Fruit fly (Drosophila melanogaster): ENCODE results near the gene CG4942.

Gene CG4942

DNA sequence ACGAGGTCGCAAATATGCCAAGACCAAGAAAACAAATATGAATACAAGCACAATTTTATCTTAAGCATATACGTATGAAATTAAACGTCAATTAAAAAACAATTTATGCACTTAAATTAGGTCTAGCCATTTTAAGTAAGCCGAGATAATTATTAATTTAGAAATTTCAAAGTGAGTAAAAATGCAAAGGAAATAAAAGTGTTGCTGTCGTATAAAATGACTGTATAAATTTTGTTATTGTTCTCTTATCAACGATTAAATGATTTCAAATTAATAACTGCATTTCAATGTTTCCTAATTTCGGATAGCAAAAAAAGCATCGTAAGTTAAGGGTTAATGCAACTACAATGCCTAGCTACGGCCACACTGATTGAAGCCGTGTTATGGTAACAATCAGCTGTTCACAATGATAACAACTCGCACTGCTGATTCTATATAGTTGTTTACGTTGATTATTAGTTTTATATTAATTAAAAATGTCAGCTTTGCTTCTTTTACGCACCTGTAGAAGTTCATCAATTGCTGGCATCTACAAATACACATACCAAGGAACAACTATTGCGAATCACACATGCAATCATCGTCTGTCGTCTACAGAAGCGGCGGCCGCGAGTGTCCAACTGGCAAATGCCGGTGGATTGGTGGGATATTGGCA lies at the start of gene CG4942, which contains the start of gene CG4911:
CG4942 (plus strand) TSS at position 375 of the 655 bp plus-strand sequence.
CG4911 (minus strand) TSS at position 1 of the 655 bp plus-strand sequence.
- TF ChIP-seq CG3032 (tag; optimal IDR thresholded peaks at IDR 0.05) (peak; percentile 70), pdm3 (GFP tag; optimal IDR thresholded peaks at IDR 0.05) (peak; percentile 74), CG10631 (GFP tag; optimal IDR thresholded peaks at IDR 0.05) (peak; percentile 62), CG8632 (GFP tag; optimal IDR thresholded peaks at IDR 0.05) (peak; percentile 39), CG6792 (GFP tag; optimal IDR thresholded peaks at IDR 0.05) (peak; percentile 46), CG3919 (GFP tag; optimal IDR thresholded peaks at IDR 0.05) (peak; percentile 53), svp (GFP tag) (peak; percentile 78), salr (GFP tag; optimal IDR thresholded peaks at IDR 0.05) (peak in 1 of 2 experiments; percentile 65), CG32006 (GFP tag; optimal IDR thresholded peaks at IDR 0.05) (peak; percentile 76), CG8319 (GFP tag; optimal IDR thresholded peaks at IDR 0.05) (peak; percentile 46), Ets96B (tag; optimal IDR thresholded peaks at IDR 0.05) (peak; percentile 40), CG10669 (GFP tag; optimal IDR thresholded peaks at IDR 0.05) (no peak), Hr39 (GFP tag; optimal IDR thresholded peaks at IDR 0.05) (peak; percentile 87), CG6808 (GFP tag; optimal IDR thresholded peaks at IDR 0.05) (no peak), CG7368 (GFP tag; optimal IDR thresholded peaks at IDR 0.05) (no peak), achi (GFP tag; optimal IDR thresholded peaks at IDR 0.05) (peak; percentile 68), Lpt (GFP tag; optimal IDR thresholded peaks at IDR 0.05) (peak; percentile 22), CG34406 (GFP tag; optimal IDR thresholded peaks at IDR 0.05) (peak; percentile 48), acj6 (GFP tag; optimal IDR thresholded peaks at IDR 0.05) (peak; percentile 72), Smox (GFP tag; optimal IDR thresholded peaks at IDR 0.05) (no peak), Hr4 (GFP tag; optimal IDR thresholded peaks at IDR 0.05) (peak; percentile 82), Hr38 (GFP tag; optimal IDR thresholded peaks at IDR 0.05) (no peak), CG8119 (GFP tag; IDR thresholded peaks at IDR 0.05) (no peak), eg (GFP tag; IDR thresholded peaks at IDR 0.05) (peak; percentile 81), CG11902 (GFP tag; optimal IDR thresholded peaks at IDR 0.05) (peak; percentile 57), Eip75B (GFP tag; optimal IDR thresholded peaks at IDR 0.05) (peak; percentile 41), Sox14 (GFP tag; optimal IDR thresholded peaks at IDR 0.05) (peak; percentile 79), dac (GFP tag; optimal IDR thresholded peaks at IDR 0.05) (no peak), Eip78C (GFP tag) (peak; percentile 51), Sox15 (GFP tag; optimal IDR thresholded peaks at IDR 0.05) (peak; percentile 70), CG6276 (GFP tag; optimal IDR thresholded peaks at IDR 0.05) (no peak), esn (GFP tag; optimal IDR thresholded peaks at IDR 0.05) (peak; percentile 64), CG11762 (GFP tag; optimal IDR thresholded peaks at IDR 0.05; ENCODE audit: insufficient read depth) (peak; percentile 47), CG4318 (GFP tag; optimal IDR thresholded peaks at IDR 0.05) (peak; percentile 37), CG15336 (GFP tag; IDR thresholded peaks at IDR 0.05) (peak; percentile 52; the same call in 1 of the 2 replicates), CG16779 (tag; optimal IDR thresholded peaks at IDR 0.05) (no peak), spab (GFP tag; optimal IDR thresholded peaks at IDR 0.05) (no peak), CG9139 (GFP tag; optimal IDR thresholded peaks at IDR 0.05) (no peak), CG6854 (GFP tag; optimal IDR thresholded peaks at IDR 0.05) (no peak), Blimp-1 (GFP tag; optimal IDR thresholded peaks at IDR 0.05) (peak; percentile 18), Sox102F (GFP tag; optimal IDR thresholded peaks at IDR 0.05) (peak; percentile 55), Met (GFP tag; optimal IDR thresholded peaks at IDR 0.05) (peak; percentile 68), cyc (GFP tag; optimal IDR thresholded peaks at IDR 0.05) (peak; percentile 72), topi (GFP tag; optimal IDR thresholded peaks at IDR 0.05) (peak; percentile 48), vri (GFP tag; optimal IDR thresholded peaks at IDR 0.05) (peak; percentile 65), lz (GFP tag; optimal IDR thresholded peaks at IDR 0.05) (peak; percentile 60), fd59A (GFP tag; optimal IDR thresholded peaks at IDR 0.05) (peak; percentile 15), dsx (GFP tag; optimal IDR thresholded peaks at IDR 0.05; ENCODE audit: poor library complexity, severe bottlenecking) (no peak), Gug (GFP tag; IDR thresholded peaks at IDR 0.05) (peak; percentile 57), CG1621 (tag; optimal IDR thresholded peaks at IDR 0.05) (no peak), Eip93F (GFP tag; optimal IDR thresholded peaks at IDR 0.05) (no peak)
